Fruit fly (Drosophila melanogaster): ENCODE measurements around the gene CG10431.

The CG10431 gene

dm6 chr2L:18987078-18987895 is 12.8 kb downstream of the CG10431 start, which contains the start of the genes Swip-1 and EMC5 (continued):
- no peak for TF ChIP-seq CG8319 (GFP tag; optimal IDR thresholded peaks at IDR 0.05)
- TF ChIP-seq CG8119 (GFP tag; IDR thresholded peaks at IDR 0.05) = 0 out of 3 replicates have a peak, but pooled peaks have one; percentile 38
- TF ChIP-seq Hr38 (GFP tag; optimal IDR thresholded peaks at IDR 0.05) = no peak
- TF ChIP-seq CG6276 (GFP tag; optimal IDR thresholded peaks at IDR 0.05) = no peak
- peak in 1 of 2 experiments; percentile 58 for TF ChIP-seq salr (GFP tag; optimal IDR thresholded peaks at IDR 0.05)
- TF ChIP-seq Sox14 (GFP tag; optimal IDR thresholded peaks at IDR 0.05) = peak; percentile 10
- TF ChIP-seq Sox102F (GFP tag; optimal IDR thresholded peaks at IDR 0.05) = peak; percentile 38
- TF ChIP-seq svp (GFP tag) = no peak
- no peak for TF ChIP-seq ss (GFP tag; optimal IDR thresholded peaks at IDR 0.05)
- peak; percentile 61 for TF ChIP-seq esn (GFP tag; optimal IDR thresholded peaks at IDR 0.05)
- no peak for TF ChIP-seq CG16779 (tag; optimal IDR thresholded peaks at IDR 0.05)
- peak; percentile 20 for TF ChIP-seq achi (GFP tag; optimal IDR thresholded peaks at IDR 0.05)
- TF ChIP-seq CG10669 (GFP tag; optimal IDR thresholded peaks at IDR 0.05) = peak; percentile 9
- peak; percentile 36 for TF ChIP-seq OdsH (GFP tag; optimal IDR thresholded peaks at IDR 0.05)
- peak; percentile 61; the same call in 2 of the 3 replicates for TF ChIP-seq CG6163 (GFP tag; IDR thresholded peaks at IDR 0.05)
- peak; percentile 19; the same call in 2 of the 3 replicates for TF ChIP-seq eg (GFP tag; IDR thresholded peaks at IDR 0.05)
- TF ChIP-seq CG1621 (tag; optimal IDR thresholded peaks at IDR 0.05) = no peak
- TF ChIP-seq CG6792 (GFP tag; optimal IDR thresholded peaks at IDR 0.05) = no peak
- no peak for TF ChIP-seq CG9139 (GFP tag; optimal IDR thresholded peaks at IDR 0.05)
- TF ChIP-seq dsx (GFP tag; optimal IDR thresholded peaks at IDR 0.05; ENCODE audit: poor library complexity, severe bottlenecking) = peak; percentile 16
- peak; percentile 44 for TF ChIP-seq CG6854 (GFP tag; optimal IDR thresholded peaks at IDR 0.05)
- no peak for TF ChIP-seq Sox15 (GFP tag; optimal IDR thresholded peaks at IDR 0.05)
- TF ChIP-seq cyc (GFP tag; optimal IDR thresholded peaks at IDR 0.05) = no peak
- peak; percentile 18 for TF ChIP-seq Eip75B (GFP tag; optimal IDR thresholded peaks at IDR 0.05)
- TF ChIP-seq CG10631 (GFP tag; optimal IDR thresholded peaks at IDR 0.05) = peak; percentile 71
- TF ChIP-seq Smox (GFP tag; optimal IDR thresholded peaks at IDR 0.05) = no peak
- TF ChIP-seq lz (GFP tag; optimal IDR thresholded peaks at IDR 0.05) = peak; percentile 26

DNA sequence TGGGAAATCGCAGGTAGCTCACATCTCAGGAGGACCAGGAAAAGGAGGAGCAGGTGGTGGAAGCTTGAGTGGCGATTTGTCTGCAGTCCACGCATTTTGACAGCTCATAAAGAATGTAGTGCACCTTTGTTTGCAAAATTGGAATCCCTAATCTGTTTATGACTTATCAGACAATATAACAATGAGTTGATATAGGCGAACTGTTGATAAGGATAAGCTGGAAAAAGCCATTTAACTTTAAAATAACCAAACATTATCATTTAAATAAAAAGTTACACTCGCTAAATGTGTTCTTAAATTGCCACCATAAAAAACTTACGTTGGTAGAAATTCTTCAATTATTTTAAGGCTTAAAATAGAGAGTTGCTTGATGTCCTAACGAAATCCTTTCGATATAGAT is 15.6 kb downstream of the CG10431 start, which contains the start of gene CG15170:
Gene CG15170, minus strand, starts transcription at position 101 of the 400 bp plus-strand sequence.
- no peak for TF ChIP-seq Sox14 (GFP tag; optimal IDR thresholded peaks at IDR 0.05)
- no peak for TF ChIP-seq CG9139 (GFP tag; optimal IDR thresholded peaks at IDR 0.05)
- no peak for TF ChIP-seq Ets96B (tag; optimal IDR thresholded peaks at IDR 0.05)
- no peak for TF ChIP-seq CG3919 (GFP tag; optimal IDR thresholded peaks at IDR 0.05)
- no peak for TF ChIP-seq CG32006 (GFP tag; optimal IDR thresholded peaks at IDR 0.05)
- TF ChIP-seq dac (GFP tag; optimal IDR thresholded peaks at IDR 0.05) = no peak
- no peak for TF ChIP-seq fd59A (GFP tag; optimal IDR thresholded peaks at IDR 0.05)
- no peak for TF ChIP-seq OdsH (GFP tag; optimal IDR thresholded peaks at IDR 0.05)
- TF ChIP-seq CG6276 (GFP tag; optimal IDR thresholded peaks at IDR 0.05) = no peak
- TF ChIP-seq CG10631 (GFP tag; optimal IDR thresholded peaks at IDR 0.05) = no peak
- no peak for TF ChIP-seq CG31627 (GFP tag; optimal IDR thresholded peaks at IDR 0.05)
- TF ChIP-seq salr (GFP tag; optimal IDR thresholded peaks at IDR 0.05) = no peak
- no peak for TF ChIP-seq CG11902 (GFP tag; optimal IDR thresholded peaks at IDR 0.05)
- TF ChIP-seq CG8119 (GFP tag; IDR thresholded peaks at IDR 0.05) = no peak
- TF ChIP-seq Smox (GFP tag; optimal IDR thresholded peaks at IDR 0.05) = no peak
- TF ChIP-seq acj6 (GFP tag; optimal IDR thresholded peaks at IDR 0.05) = no peak
- no peak for TF ChIP-seq CG34406 (GFP tag; optimal IDR thresholded peaks at IDR 0.05)
- TF ChIP-seq CG6808 (GFP tag; optimal IDR thresholded peaks at IDR 0.05) = no peak
- no peak for TF ChIP-seq Sox15 (GFP tag; optimal IDR thresholded peaks at IDR 0.05)

Measured in whole organism, prepupa.